Fruit fly (Drosophila melanogaster) whole organism, pupa: ENCODE results near the gene Skp2.

ENCODE experiments used
- CG10348 ChIP-seq: fragments of 200-800 bp; sonication (Bioruptor generic); IDR thresholded peaks from 2 replicates; pipeline ENCODE4 v1.3.6; 2022; ENCODE audit warnings: missing biosample characterization, missing genetic modification characterization
- CG12605 ChIP-seq: fragments of 200-800 bp; sonication (Bioruptor generic); IDR thresholded peaks from 2 replicates; pipeline ENCODE4 v1.3.6; 2022; ENCODE audit warnings: missing biosample characterization, missing genetic modification characterization
- CG13204 ChIP-seq: fragments of 200-800 bp; sonication (Bioruptor generic); optimal IDR thresholded peaks from 2 replicates; lab custom pipeline; 2018; ENCODE audit warnings: missing biosample characterization, mild to moderate bottlenecking, missing genetic modification characterization, moderate library complexity
- CG14655 ChIP-seq: fragments of 200-800 bp; sonication (Bioruptor generic); optimal IDR thresholded peaks from 3 replicates; lab custom pipeline; 2017; ENCODE audit warnings: mild to moderate bottlenecking, missing biosample characterization, missing genetic modification reagents, missing genetic modification characterization
- CG15710 ChIP-seq: fragments of 200-800 bp; sonication (Bioruptor generic); optimal IDR thresholded peaks from 2 replicates; lab custom pipeline; 2018; ENCODE audit warnings: missing biosample characterization, mild to moderate bottlenecking, missing genetic modification characterization, moderate library complexity
- CG17806 ChIP-seq: fragments of 200-800 bp; sonication (Bioruptor generic); optimal IDR thresholded peaks from 2 replicates; lab custom pipeline; 2018; ENCODE audit warnings: missing biosample characterization, mild to moderate bottlenecking, missing genetic modification characterization, moderate library complexity
- CG32121 ChIP-seq: fragments of 200-800 bp; sonication (Bioruptor generic); IDR thresholded peaks from 2 replicates; pipeline ENCODE4 v1.3.6; 2022; ENCODE audit warnings: missing biosample characterization, missing genetic modification characterization
- CG34367 ChIP-seq: fragments of 200-800 bp; sonication (Bioruptor generic); optimal IDR thresholded peaks from 2 replicates; lab custom pipeline; 2018; ENCODE audit warnings: missing biosample characterization, mild to moderate bottlenecking, missing genetic modification characterization
- CG4496 ChIP-seq: fragments of 200-800 bp; sonication (Bioruptor generic); IDR thresholded peaks from 3 replicates; pipeline ENCODE4 v1.3.6; 2022; ENCODE audit warnings: missing biosample characterization, missing genetic modification characterization
- CG8159 ChIP-seq: fragments of 200-800 bp; sonication (Bioruptor generic); optimal IDR thresholded peaks from 3 replicates; lab custom pipeline; 2018; ENCODE audit warnings: missing biosample characterization, mild to moderate bottlenecking, missing genetic modification characterization, moderate library complexity
- CG8301 ChIP-seq: fragments of 200-800 bp; sonication (Bioruptor generic); optimal IDR thresholded peaks from 2 replicates; lab custom pipeline; 2018; ENCODE audit warnings: missing biosample characterization, mild to moderate bottlenecking, missing genetic modification characterization
- CG9948 ChIP-seq: fragments of 200-800 bp; sonication (Bioruptor generic); optimal IDR thresholded peaks from 2 replicates; lab custom pipeline; 2018; ENCODE audit warnings: missing biosample characterization, mild to moderate bottlenecking, missing genetic modification characterization, moderate library complexity
- D1 ChIP-seq: fragments of 200-800 bp; sonication (Bioruptor generic); optimal IDR thresholded peaks from 2 replicates; lab custom pipeline; 2018; ENCODE audit warnings: missing biosample characterization, mild to moderate bottlenecking, missing genetic modification characterization, moderate library complexity
- EcR ChIP-seq: fragments of 200-800 bp; sonication (Bioruptor generic); optimal IDR thresholded peaks from 3 replicates; lab custom pipeline; 2019; ENCODE audit warnings: missing biosample characterization, missing genetic modification characterization, mild to moderate bottlenecking, moderate library complexity, missing genetic modification reagents
- Ets98B ChIP-seq: fragments of 200-800 bp; sonication (Bioruptor generic); IDR thresholded peaks from 2 replicates; pipeline ENCODE4 v1.3.6; 2022; ENCODE audit warnings: missing biosample characterization, missing genetic modification characterization
- Pif1A ChIP-seq: fragments of 200-800 bp; sonication (Bioruptor generic); optimal IDR thresholded peaks from 3 replicates; lab custom pipeline; 2016; ENCODE audit warnings: missing biosample characterization, missing genetic modification characterization
- Pif1B ChIP-seq: fragments of 200-800 bp; sonication (Bioruptor generic); optimal IDR thresholded peaks from 3 replicates; lab custom pipeline; 2016; ENCODE audit warnings: missing biosample characterization, missing genetic modification characterization
- Snoo ChIP-seq: fragments of 200-800 bp; sonication (Bioruptor generic); optimal IDR thresholded peaks from 3 replicates; lab custom pipeline; 2017; ENCODE audit warnings: missing biosample characterization, mild to moderate bottlenecking, missing genetic modification characterization, inconsistent platforms
- gl ChIP-seq: fragments of 200-800 bp; sonication (Bioruptor generic); optimal IDR thresholded peaks from 2 replicates; lab custom pipeline; 2018; ENCODE audit warnings: missing biosample characterization, mild to moderate bottlenecking, missing genetic modification characterization
- rn ChIP-seq: fragments of 200-800 bp; sonication (Bioruptor generic); IDR thresholded peaks from 2 replicates; pipeline ENCODE4 v1.3.6; 2022; ENCODE audit warnings: missing biosample characterization, missing genetic modification characterization

Gene Skp2

DNA sequence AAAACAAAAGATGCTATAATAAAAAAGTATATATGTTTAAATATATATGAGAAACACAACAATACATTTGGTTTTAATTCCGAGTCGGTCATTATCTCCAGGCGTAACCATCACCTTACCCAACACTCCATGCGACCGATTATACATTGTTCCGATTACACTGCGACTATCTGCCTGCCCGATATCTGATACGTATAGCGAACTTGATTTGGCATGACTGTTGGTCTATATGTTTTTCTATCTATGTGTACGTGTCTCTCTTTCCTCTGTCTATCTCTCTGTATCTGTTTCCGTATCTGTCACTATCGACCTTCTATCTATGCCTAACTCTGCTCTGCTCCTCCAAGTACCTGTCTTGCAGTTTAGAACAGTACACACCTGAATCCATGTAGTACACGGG lies 36.0 kb downstream of the Skp2 start:
- no peak for TF ChIP-seq CG13204 (GFP tag; lab: Kevin White, UChicago)
- TF ChIP-seq CG8301 (tag; lab: Kevin White, UChicago): no peak
- no peak for TF ChIP-seq CG8159 (tag; lab: Kevin White, UChicago)
- no peak for TF ChIP-seq CG10348
- TF ChIP-seq CG9948 (tag; lab: Kevin White, UChicago): no peak
- TF ChIP-seq, all 21 proteins: peak for 0

DNA sequence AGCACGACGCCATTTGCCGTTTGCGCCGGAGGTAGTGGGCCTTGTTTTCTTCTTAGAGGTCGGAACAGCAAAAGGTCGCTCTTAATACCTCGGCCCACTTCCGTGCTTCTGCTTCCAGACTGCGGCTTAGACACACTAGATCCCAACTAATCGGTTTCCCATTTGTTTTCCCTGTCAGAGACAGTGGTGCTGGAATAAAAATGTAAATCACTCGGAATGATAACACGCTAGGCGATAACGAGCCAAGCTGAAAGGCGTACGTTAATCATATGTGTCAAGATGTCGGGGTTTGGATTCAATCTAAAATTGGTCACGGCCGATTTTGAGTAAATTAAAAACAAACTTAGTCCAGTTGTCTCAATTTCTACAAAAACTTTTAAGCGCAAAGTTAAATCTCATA lies 42.8 kb downstream of the Skp2 start, which contains the start of gene Nepl11:
Gene Nepl11, minus strand, starts transcription at position 152 of the 400 bp plus-strand sequence.
- TF ChIP-seq CG10348: no peak
- TF ChIP-seq D1 (tag; lab: Kevin White, UChicago): no peak
- TF ChIP-seq CG32121: no peak
- no peak for TF ChIP-seq CG8301 (tag; lab: Kevin White, UChicago)
- TF ChIP-seq, all 21 proteins: peak for 0

DNA sequence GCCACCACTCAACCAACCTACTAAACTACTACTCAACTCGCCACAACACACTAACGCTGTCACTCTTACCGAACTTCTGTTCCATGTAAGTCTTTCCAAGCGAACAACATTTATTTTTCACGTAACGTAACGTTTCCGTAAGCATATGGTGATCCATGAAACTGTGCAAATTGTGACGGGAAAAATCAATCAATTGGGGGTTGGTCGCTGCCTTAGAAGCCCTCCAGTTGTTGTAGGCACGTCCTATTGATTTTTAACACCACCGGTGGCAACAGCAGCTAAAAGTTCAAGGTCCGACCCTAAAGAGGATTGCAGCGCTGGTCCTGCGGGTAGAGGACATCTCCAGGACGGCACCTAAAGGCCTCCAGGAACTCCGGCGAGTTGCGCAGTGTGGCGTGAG lies 45.3 kb downstream of the Skp2 start:
- TF ChIP-seq Ets98B (GFP tag; lab: Robert Waterston, UW) (no peak), CG14655 (GFP tag; lab: Kevin White, UChicago) (no peak), CG8159 (tag; lab: Kevin White, UChicago) (no peak), CG17806 (tag; lab: Kevin White, UChicago) (no peak), CG32121 (no peak), rn (GFP tag; lab: Robert Waterston, UW) (no peak), Snoo (tag; lab: Kevin White, UChicago) (no peak), D1 (tag; lab: Kevin White, UChicago) (no peak), Pif1B (no peak), CG13204 (GFP tag; lab: Kevin White, UChicago) (no peak), CG34367 (tag; lab: Kevin White, UChicago) (no peak), Pif1A (no peak), CG9948 (tag; lab: Kevin White, UChicago) (no peak), CG15710 (no peak), CG4496 (GFP tag; lab: Robert Waterston, UW) (no peak), CG12605 (no peak), EcR (GFP tag; lab: Kevin White, UChicago) (no peak)

DNA sequence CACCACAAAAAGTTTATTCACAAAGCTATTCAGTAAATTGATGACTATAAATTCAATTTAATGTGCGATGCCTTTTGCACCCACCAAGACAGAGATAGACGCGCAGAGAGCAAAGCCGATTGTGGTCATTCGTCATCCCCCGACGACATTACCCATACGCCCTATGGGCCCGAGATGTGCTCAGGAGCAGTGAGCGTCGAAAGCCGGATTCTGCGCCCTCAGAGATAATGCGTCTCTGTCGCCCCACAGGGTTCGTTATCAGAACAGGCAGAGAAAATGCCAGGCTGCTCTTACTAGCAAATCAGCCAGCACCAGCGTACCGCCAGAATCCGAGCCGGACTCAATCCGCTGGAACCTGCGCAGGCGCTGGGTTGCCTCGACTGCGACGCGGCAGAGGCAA lies 46.2 kb downstream of the Skp2 start:
- peak; percentile 7 for TF ChIP-seq gl (tag; lab: Kevin White, UChicago)
- no peak for TF ChIP-seq CG32121
- no peak for TF ChIP-seq CG17806 (tag; lab: Kevin White, UChicago)
- TF ChIP-seq CG8301 (tag; lab: Kevin White, UChicago): no peak
